Worm (Caenorhabditis elegans) whole organism, L3 larva: ENCODE measurements around the gene T16G12.4.

Experiments
- R02D3.7 ChIP-seq: fragments of 150-350 bp; optimal IDR thresholded peaks from 2 replicates; lab custom pipeline; 2014; ENCODE audit warnings: missing biosample characterization, missing genetic modification characterization
- ZK546.5 ChIP-seq: sonication (generic microtip); optimal IDR thresholded peaks from 2 replicates; lab custom pipeline; 2017; ENCODE audit warnings: missing biosample characterization, missing genetic modification characterization
- aly-2 ChIP-seq: fragments of 150-350 bp; optimal IDR thresholded peaks from 2 replicates; lab custom pipeline; 2014; ENCODE audit warnings: missing biosample characterization, missing genetic modification characterization
- ama-1 ChIP-seq: fragments of 150-350 bp; optimal IDR thresholded peaks from 2 replicates; lab custom pipeline; 2018
- ceh-16 ChIP-seq: sonication (generic microtip); optimal IDR thresholded peaks from 2 replicates; lab custom pipeline; 2017; ENCODE audit warnings: missing biosample characterization, missing genetic modification characterization
- ceh-28 ChIP-seq: fragments of 150-350 bp; optimal IDR thresholded peaks from 2 replicates; lab custom pipeline; 2014; ENCODE audit warnings: missing biosample characterization, missing genetic modification reagents, missing genetic modification characterization
- ceh-82 ChIP-seq: fragments of 150-350 bp; optimal IDR thresholded peaks from 2 replicates; lab custom pipeline; 2014; ENCODE audit warnings: missing biosample characterization, missing genetic modification characterization
- ceh-9 ChIP-seq: sonication (generic microtip); optimal IDR thresholded peaks from 2 replicates; lab custom pipeline; 2018; ENCODE audit warnings: missing biosample characterization, missing genetic modification characterization
- daf-12 ChIP-seq: fragments of 150-350 bp; optimal IDR thresholded peaks from 2 replicates; lab custom pipeline; 2014; ENCODE audit warnings: missing biosample characterization, missing genetic modification reagents, missing genetic modification characterization
- egl-27 ChIP-seq: sonication (generic microtip); optimal IDR thresholded peaks from 4 replicates; lab custom pipeline; 2017; ENCODE audit warnings: missing biosample characterization, missing genetic modification reagents, missing genetic modification characterization
- egl-5 ChIP-seq: fragments of 150-350 bp; optimal IDR thresholded peaks from 2 replicates; lab custom pipeline; 2017; ENCODE audit warnings: missing biosample characterization, missing genetic modification reagents, missing genetic modification characterization, inconsistent platforms
- elt-1 ChIP-seq: fragments of 150-350 bp; optimal IDR thresholded peaks from 2 replicates; lab custom pipeline; 2014; ENCODE audit warnings: missing biosample characterization, missing genetic modification characterization
- elt-2 ChIP-seq: sonication (generic microtip); optimal IDR thresholded peaks from 2 replicates; lab custom pipeline; 2016; ENCODE audit warnings: missing genetic modification reagents, mild to moderate bottlenecking, missing genetic modification characterization, missing compliant biosample characterization
- elt-3 ChIP-seq, 3 experiments: fragments of 150-350 bp in 1 of 3; sonication (generic microtip) in 2 of 3; optimal IDR thresholded peaks; 2 replicates in 2 of 3; 4 replicates in 1 of 3; lab custom pipeline; 2014 to 2017; ENCODE audit warnings: missing biosample characterization in 3 of 3, missing genetic modification characterization in 3 of 3
- eor-1 ChIP-seq, 2 experiments: fragments of 150-350 bp; optimal IDR thresholded peaks; 2 replicates each; lab custom pipeline; 2014 to 2018; ENCODE audit warnings: missing biosample characterization in 2 of 2, missing genetic modification characterization in 2 of 2
- fkh-10 ChIP-seq: sonication (generic microtip); optimal IDR thresholded peaks from 2 replicates; lab custom pipeline; 2017; ENCODE audit warnings: missing biosample characterization, missing genetic modification reagents, missing genetic modification characterization
- fkh-2 ChIP-seq: fragments of 150-350 bp; optimal IDR thresholded peaks from 2 replicates; lab custom pipeline; 2014; ENCODE audit warnings: missing biosample characterization, missing genetic modification reagents, missing genetic modification characterization
- fos-1 ChIP-seq: fragments of 150-350 bp; optimal IDR thresholded peaks from 2 replicates; lab custom pipeline; 2014; ENCODE audit warnings: missing biosample characterization, missing genetic modification characterization
- hmg-11 ChIP-seq: sonication (generic microtip); optimal IDR thresholded peaks from 2 replicates; lab custom pipeline; 2016; ENCODE audit warnings: missing genetic modification characterization, missing compliant biosample characterization
- jun-1 ChIP-seq: fragments of 150-350 bp; optimal IDR thresholded peaks from 2 replicates; lab custom pipeline; 2014; ENCODE audit warnings: missing biosample characterization, missing genetic modification reagents, missing genetic modification characterization
- lin-15B ChIP-seq: fragments of 150-350 bp; optimal IDR thresholded peaks from 2 replicates; lab custom pipeline; 2014; ENCODE audit warnings: missing biosample characterization, missing genetic modification characterization
- lin-39 ChIP-seq: fragments of 150-350 bp; optimal IDR thresholded peaks from 2 replicates; lab custom pipeline; 2018; ENCODE audit warnings: missing biosample characterization, missing genetic modification reagents, missing genetic modification characterization
- lsy-12 ChIP-seq: sonication (generic microtip); optimal IDR thresholded peaks from 2 replicates; lab custom pipeline; 2016; ENCODE audit warnings: mild to moderate bottlenecking, missing genetic modification characterization, missing compliant biosample characterization
- mdl-1 ChIP-seq: fragments of 150-350 bp; optimal IDR thresholded peaks from 2 replicates; lab custom pipeline; 2014; ENCODE audit warnings: missing biosample characterization, missing genetic modification characterization
- mml-1 ChIP-seq: fragments of 150-350 bp; sonication (generic microtip); optimal IDR thresholded peaks from 3 replicates; lab custom pipeline; 2014; ENCODE audit warnings: missing biosample characterization, missing genetic modification characterization
- nfya-1 ChIP-seq: sonication (generic microtip); optimal IDR thresholded peaks from 2 replicates; lab custom pipeline; 2017; ENCODE audit warnings: missing genetic modification characterization, mild to moderate bottlenecking, missing compliant biosample characterization, antibody characterized with exemption, moderate library complexity; ENCODE audit not compliant: insufficient read depth
- nhr-11 ChIP-seq: fragments of 150-350 bp; optimal IDR thresholded peaks from 2 replicates; lab custom pipeline; 2014; ENCODE audit warnings: missing biosample characterization, missing genetic modification characterization
- nhr-12 ChIP-seq: fragments of 150-350 bp; optimal IDR thresholded peaks from 2 replicates; lab custom pipeline; 2014; ENCODE audit warnings: missing biosample characterization, missing genetic modification characterization
- nhr-23 ChIP-seq: fragments of 150-350 bp; optimal IDR thresholded peaks from 2 replicates; lab custom pipeline; 2014; ENCODE audit warnings: missing biosample characterization, missing genetic modification reagents, missing genetic modification characterization
- nhr-237 ChIP-seq: fragments of 150-350 bp; optimal IDR thresholded peaks from 2 replicates; lab custom pipeline; 2014; ENCODE audit warnings: missing biosample characterization, missing genetic modification characterization
- nhr-25 ChIP-seq: sonication (generic microtip); optimal IDR thresholded peaks from 2 replicates; lab custom pipeline; 2017; ENCODE audit warnings: missing biosample characterization, missing genetic modification characterization
- nhr-28 ChIP-seq: fragments of 150-350 bp; optimal IDR thresholded peaks from 2 replicates; lab custom pipeline; 2014; ENCODE audit warnings: missing biosample characterization, missing genetic modification characterization
- nhr-43 ChIP-seq: sonication (generic microtip); optimal IDR thresholded peaks from 2 replicates; lab custom pipeline; 2016; ENCODE audit warnings: mild to moderate bottlenecking, missing genetic modification characterization, missing compliant biosample characterization; ENCODE audit not compliant: poor library complexity, severe bottlenecking
- nhr-67 ChIP-seq: fragments of 150-350 bp; optimal IDR thresholded peaks from 2 replicates; lab custom pipeline; 2014; ENCODE audit warnings: missing biosample characterization, missing genetic modification characterization
- nhr-76 ChIP-seq: fragments of 150-350 bp; sonication (generic microtip); optimal IDR thresholded peaks from 5 replicates; lab custom pipeline; 2014; ENCODE audit warnings: missing biosample characterization, missing genetic modification characterization
- nhr-77 ChIP-seq: fragments of 150-350 bp; optimal IDR thresholded peaks from 2 replicates; lab custom pipeline; 2014; ENCODE audit warnings: missing biosample characterization, missing genetic modification characterization
- pha-4 ChIP-seq: fragments of 150-350 bp; optimal IDR thresholded peaks from 2 replicates; lab custom pipeline; 2014; ENCODE audit warnings: missing biosample characterization, missing genetic modification reagents, missing genetic modification characterization
- pqm-1 ChIP-seq: fragments of 150-350 bp; optimal IDR thresholded peaks from 2 replicates; lab custom pipeline; 2017; ENCODE audit warnings: missing biosample characterization, missing genetic modification characterization, inconsistent platforms
- sea-2 ChIP-seq: fragments of 150-350 bp; sonication (generic microtip); optimal IDR thresholded peaks from 4 replicates; lab custom pipeline; 2014; ENCODE audit warnings: missing biosample characterization, missing genetic modification reagents, missing genetic modification characterization
- skn-1 ChIP-seq: fragments of 150-350 bp; optimal IDR thresholded peaks from 2 replicates; lab custom pipeline; 2014; ENCODE audit warnings: missing biosample characterization, missing genetic modification characterization
- snpc-4 ChIP-seq: fragments of 150-350 bp; optimal IDR thresholded peaks from 2 replicates; lab custom pipeline; 2014; ENCODE audit warnings: missing biosample characterization, missing genetic modification characterization
- tbx-2 ChIP-seq: sonication (generic microtip); optimal IDR thresholded peaks from 2 replicates; lab custom pipeline; 2016; ENCODE audit warnings: mild to moderate bottlenecking, missing genetic modification characterization, missing compliant biosample characterization
- unc-39 ChIP-seq: sonication (generic microtip); optimal IDR thresholded peaks from 4 replicates; lab custom pipeline; 2017; ENCODE audit warnings: missing biosample characterization, missing genetic modification characterization
- unc-62 ChIP-seq: fragments of 150-350 bp; sonication (generic microtip); optimal IDR thresholded peaks from 4 replicates; lab custom pipeline; 2014; ENCODE audit warnings: missing biosample characterization, missing genetic modification reagents, missing genetic modification characterization
- zag-1 ChIP-seq: fragments of 150-350 bp; optimal IDR thresholded peaks from 2 replicates; lab custom pipeline; 2014; ENCODE audit warnings: missing biosample characterization, missing genetic modification characterization
- ztf-11 ChIP-seq: fragments of 150-350 bp; optimal IDR thresholded peaks from 2 replicates; lab custom pipeline; 2014; ENCODE audit warnings: missing biosample characterization, missing genetic modification characterization
- ztf-4 ChIP-seq: fragments of 150-350 bp; optimal IDR thresholded peaks from 2 replicates; lab custom pipeline; 2014; ENCODE audit warnings: missing biosample characterization, missing genetic modification characterization

T16G12.4 gene

ce11 chrIII:10095377-10095776, 37.8 kb downstream of the T16G12.4 start:
- TF ChIP-seq aly-2 (tag; lab: Kevin White, UChicago) = no peak
- peak; percentile 34 for TF ChIP-seq nfya-1 (tag; lab: Kevin White, UChicago)
- TF ChIP-seq pha-4 (tag; lab: Kevin White, UChicago) = peak; percentile 47
- TF ChIP-seq elt-2 (tag; lab: Kevin White, UChicago) = peak; percentile 33
- peak; percentile 52 for TF ChIP-seq ama-1 (lab: Kevin White, UChicago)

- TF ChIP-seq pha-4 (tag; lab: Kevin White, UChicago) = peak; percentile 96
- TF ChIP-seq ceh-16 (tag; lab: Kevin White, UChicago) = no peak
- no peak for TF ChIP-seq fkh-2
- TF ChIP-seq tbx-2 = peak; percentile 67
- peak; percentile 16 for TF ChIP-seq nhr-11 (tag; lab: Kevin White, UChicago)
- TF ChIP-seq pqm-1 (tag; lab: Kevin White, UChicago) = peak; percentile 72
- TF ChIP-seq fkh-10 (GFP tag; lab: Kevin White, UChicago) = no peak
- peak; percentile 80 for TF ChIP-seq nhr-77 (tag; lab: Kevin White, UChicago)
- peak; percentile 96 for TF ChIP-seq unc-62 (GFP tag; lab: Kevin White, UChicago)
- peak; percentile 76 for TF ChIP-seq lsy-12
- TF ChIP-seq mdl-1 = peak; percentile 96
- TF ChIP-seq ceh-9 (tag; lab: Kevin White, UChicago) = no peak
- TF ChIP-seq unc-39 = no peak
- TF ChIP-seq aly-2 (tag; lab: Kevin White, UChicago) = no peak
- no peak for TF ChIP-seq nhr-67 (tag; lab: Kevin White, UChicago)
- no peak for TF ChIP-seq elt-3 (tag; optimal IDR thresholded peaks at IDR 0.05; lab: Kevin White, UChicago)
- TF ChIP-seq ceh-82 (tag; lab: Kevin White, UChicago) = peak; percentile 85
- TF ChIP-seq nhr-237 (tag; lab: Kevin White, UChicago) = no peak
- TF ChIP-seq elt-2 (tag; lab: Kevin White, UChicago) = peak; percentile 78
- TF ChIP-seq fos-1 (tag; lab: Kevin White, UChicago) = no peak
- TF ChIP-seq nhr-76 (tag; lab: Kevin White, UChicago) = no peak
- TF ChIP-seq elt-1 (tag; lab: Kevin White, UChicago) = peak; percentile 54
- TF ChIP-seq jun-1 = peak; percentile 90
- TF ChIP-seq eor-1 (tag; optimal IDR thresholded peaks at IDR 0.05; lab: Kevin White, UChicago) = no peak
- peak; percentile 76 for TF ChIP-seq lin-15B (tag; lab: Kevin White, UChicago)
- TF ChIP-seq ztf-4 (tag; lab: Kevin White, UChicago) = no peak
- peak; percentile 52 for TF ChIP-seq snpc-4
- no peak for TF ChIP-seq ztf-11 (tag; lab: Kevin White, UChicago)
- TF ChIP-seq mml-1 (tag; lab: Kevin White, UChicago) = no peak
- TF ChIP-seq ama-1 (lab: Kevin White, UChicago) = no peak
- no peak for TF ChIP-seq sea-2 (GFP tag; lab: Kevin White, UChicago)
- TF ChIP-seq R02D3.7 (tag; lab: Kevin White, UChicago) = peak; percentile 77
- TF ChIP-seq nhr-28 (tag; lab: Kevin White, UChicago) = no peak
- TF ChIP-seq skn-1 (tag; lab: Kevin White, UChicago) = peak; percentile 62
- TF ChIP-seq zag-1 (tag; lab: Kevin White, UChicago) = peak; percentile 66
- peak; percentile 79 for TF ChIP-seq nhr-23
- TF ChIP-seq nhr-12 (tag; lab: Kevin White, UChicago) = no peak
- peak; percentile 99 for TF ChIP-seq nfya-1 (tag; lab: Kevin White, UChicago)
- peak; percentile 80 for TF ChIP-seq egl-5 (tag; lab: Kevin White, UChicago)
- peak; percentile 77 for TF ChIP-seq nhr-43 (tag; lab: Kevin White, UChicago)
- TF ChIP-seq ceh-28 (tag; lab: Kevin White, UChicago) = peak; percentile 95
- TF ChIP-seq lin-39 (tag; lab: Kevin White, UChicago) = peak; percentile 83
- no peak for TF ChIP-seq daf-12 (tag; lab: Kevin White, UChicago)
- TF ChIP-seq ZK546.5 (tag; lab: Kevin White, UChicago) = no peak
- peak; percentile 99 for TF ChIP-seq hmg-11 (tag; lab: Kevin White, UChicago)
- TF ChIP-seq nhr-25 (tag; lab: Kevin White, UChicago) = peak; percentile 90
- peak; percentile 47 for TF ChIP-seq egl-27
Observed at ce11 chrIII:10096525-10096972, 38.9 kb downstream of the T16G12.4 start.
